Fruit fly (Drosophila melanogaster) whole organism, embryonic: ENCODE data around the gene Uro.

Source experiments
- CG17385 ChIP-seq: fragments of 200-800 bp; sonication (Bioruptor generic); optimal IDR thresholded peaks from 3 replicates; lab custom pipeline; 2018; ENCODE audit warnings: missing biosample characterization, mild to moderate bottlenecking, missing genetic modification characterization
- CG7928 ChIP-seq: fragments of 200-800 bp; sonication (Bioruptor generic); optimal IDR thresholded peaks from 2 replicates; lab custom pipeline; 2017; ENCODE audit warnings: missing biosample characterization, mild to moderate bottlenecking, missing genetic modification characterization
- HLHmδ ChIP-seq: fragments of 200-800 bp; sonication (Bioruptor generic); optimal IDR thresholded peaks from 2 replicates; lab custom pipeline; 2018; ENCODE audit warnings: missing biosample characterization, mild to moderate bottlenecking, missing genetic modification characterization, moderate library complexity
- Jarid2 ChIP-seq: fragments of 200-800 bp; sonication (Bioruptor generic); optimal IDR thresholded peaks from 3 replicates; lab custom pipeline; 2017; ENCODE audit warnings: mild to moderate bottlenecking, missing biosample characterization, missing genetic modification reagents, missing genetic modification characterization
- Lim3 ChIP-seq: fragments of 200-800 bp; sonication (Bioruptor generic); IDR thresholded peaks from 2 replicates; pipeline ENCODE4 v1.3.6; 2022; ENCODE audit warnings: missing biosample characterization, missing genetic modification characterization
- Nf-YB ChIP-seq: fragments of 200-800 bp; sonication (Bioruptor generic); optimal IDR thresholded peaks from 3 replicates; lab custom pipeline; 2019; ENCODE audit warnings: missing biosample characterization, mild to moderate bottlenecking, missing genetic modification characterization, moderate library complexity
- Side ChIP-seq: fragments of 200-800 bp; sonication (Bioruptor generic); optimal IDR thresholded peaks from 2 replicates; lab custom pipeline; 2016; ENCODE audit warnings: missing biosample characterization, missing genetic modification characterization
- Tbp ChIP-seq: fragments of >200 bp; optimal IDR thresholded peaks from 2 replicates; lab custom pipeline; 2018; ENCODE audit warnings: missing biosample characterization, missing genetic modification characterization
- ken ChIP-seq: fragments of 200-800 bp; sonication (Bioruptor generic); IDR thresholded peaks from 3 replicates; pipeline ENCODE4 v1.3.6; 2022; ENCODE audit warnings: missing biosample characterization, missing genetic modification characterization
- tna ChIP-seq: fragments of 200-800 bp; sonication (Bioruptor generic); IDR thresholded peaks from 2 replicates; pipeline ENCODE4 v1.3.6; 2022; ENCODE audit warnings: missing biosample characterization, missing genetic modification characterization; ENCODE audit not compliant: partially characterized antibody

DNA sequence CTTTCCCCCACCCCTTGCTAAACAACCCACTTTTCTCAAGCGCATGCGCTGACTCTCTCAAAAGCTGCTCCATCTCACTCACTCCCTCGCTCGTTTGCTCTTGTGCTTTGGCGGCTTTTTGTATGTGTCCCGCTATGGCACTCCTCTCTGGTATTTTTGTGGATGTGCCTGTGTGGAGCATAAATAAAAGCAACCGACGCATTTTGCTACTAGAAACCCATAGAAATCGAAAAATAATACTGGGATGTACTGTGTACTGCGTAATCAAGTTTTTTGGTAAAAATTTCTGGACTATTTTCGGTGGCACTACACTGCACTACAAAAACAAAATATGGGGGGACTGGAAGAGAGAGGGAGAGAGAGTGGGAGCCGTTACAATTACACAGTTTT is 29.8 kb downstream of the Uro start:
- no peak for TF ChIP-seq Nf-YB (GFP tag; lab: Kevin White, UChicago)
- no peak for TF ChIP-seq Jarid2 (GFP tag; lab: Kevin White, UChicago)
- TF ChIP-seq CG17385, result peak; percentile 2
- no peak for TF ChIP-seq tna
- no peak for TF ChIP-seq Tbp (GFP tag; lab: Kevin White, UChicago)
- no peak for TF ChIP-seq Side (GFP tag; lab: Kevin White, UChicago)
- no peak for TF ChIP-seq HLHmδ (GFP tag; lab: Kevin White, UChicago)
- TF ChIP-seq Lim3 (GFP tag; lab: Robert Waterston, UW), result no peak
- TF ChIP-seq ken, result no peak
- no peak for TF ChIP-seq CG7928 (GFP tag; lab: Kevin White, UChicago)
